Worm (Caenorhabditis elegans) whole organism, mixed stage, embryonic: Measurements from ENCODE around the gene hmit-1.3.

Experiments used
- M03D4.4 ChIP-seq: sonication (generic microtip); optimal IDR thresholded peaks from 2 replicates; lab custom pipeline; 2017; ENCODE audit warnings: mild to moderate bottlenecking, missing genetic modification characterization, missing compliant biosample characterization
- blmp-1 ChIP-seq: fragments of 150-350 bp; optimal IDR thresholded peaks from 2 replicates; lab custom pipeline; 2014; ENCODE audit warnings: missing biosample characterization, missing genetic modification characterization
- ceh-39 ChIP-seq: fragments of 150-350 bp; optimal IDR thresholded peaks from 2 replicates; lab custom pipeline; 2014; ENCODE audit warnings: missing biosample characterization, missing genetic modification characterization
- ceh-43 ChIP-seq: fragments of 200-800 bp; sonication (Bioruptor generic); optimal IDR thresholded peaks from 2 replicates; lab custom pipeline; 2018; ENCODE audit warnings: mild to moderate bottlenecking, missing genetic modification characterization, moderate library complexity, missing compliant biosample characterization
- ceh-83 ChIP-seq: fragments of 200-800 bp; sonication (Bioruptor generic); optimal IDR thresholded peaks from 2 replicates; lab custom pipeline; 2018; ENCODE audit warnings: mild to moderate bottlenecking, missing genetic modification characterization, missing compliant biosample characterization
- ces-1 ChIP-seq: fragments of 150-350 bp; optimal IDR thresholded peaks from 2 replicates; lab custom pipeline; 2014; ENCODE audit warnings: missing biosample characterization, missing genetic modification reagents, missing genetic modification characterization
- cnd-1 ChIP-seq: fragments of 200-800 bp; sonication (Bioruptor generic); optimal IDR thresholded peaks from 2 replicates; lab custom pipeline; 2018; ENCODE audit warnings: mild to moderate bottlenecking, missing genetic modification characterization, missing compliant biosample characterization
- drap-1 ChIP-seq: fragments of 200-800 bp; sonication (Bioruptor generic); optimal IDR thresholded peaks from 3 replicates; lab custom pipeline; 2018; ENCODE audit warnings: mild to moderate bottlenecking, missing genetic modification characterization, missing compliant biosample characterization
- elt-1 ChIP-seq: sonication (generic microtip); optimal IDR thresholded peaks from 2 replicates; lab custom pipeline; 2017; ENCODE audit warnings: missing genetic modification characterization, mild to moderate bottlenecking, missing compliant biosample characterization, antibody characterized with exemption, moderate library complexity, borderline replicate concordance; ENCODE audit not compliant: insufficient read depth
- flh-1 ChIP-seq: fragments of 200-800 bp; sonication (Bioruptor generic); optimal IDR thresholded peaks from 2 replicates; lab custom pipeline; 2018; ENCODE audit warnings: mild to moderate bottlenecking, missing genetic modification characterization, moderate library complexity, missing compliant biosample characterization
- hlh-1 ChIP-seq: fragments of 150-350 bp; optimal IDR thresholded peaks from 2 replicates; lab custom pipeline; 2014; ENCODE audit warnings: missing biosample characterization, missing genetic modification reagents, missing genetic modification characterization
- lin-13 ChIP-seq: fragments of 150-350 bp; optimal IDR thresholded peaks from 2 replicates; lab custom pipeline; 2014; ENCODE audit warnings: missing biosample characterization, missing genetic modification characterization
- lin-32 ChIP-seq: fragments of 200-800 bp; sonication (Bioruptor generic); optimal IDR thresholded peaks from 2 replicates; lab custom pipeline; 2018; ENCODE audit warnings: mild to moderate bottlenecking, missing genetic modification characterization, missing compliant biosample characterization
- lsy-2 ChIP-seq: fragments of 150-350 bp; optimal IDR thresholded peaks from 2 replicates; lab custom pipeline; 2014; ENCODE audit warnings: missing biosample characterization, missing genetic modification characterization
- mab-5 ChIP-seq: fragments of 150-350 bp; optimal IDR thresholded peaks from 2 replicates; lab custom pipeline; 2014; ENCODE audit warnings: missing biosample characterization, missing genetic modification characterization
- mep-1 ChIP-seq: fragments of 150-350 bp; optimal IDR thresholded peaks from 2 replicates; lab custom pipeline; 2017; ENCODE audit warnings: missing biosample characterization, missing genetic modification reagents, missing genetic modification characterization, inconsistent platforms
- mls-2 ChIP-seq: sonication (generic microtip); optimal IDR thresholded peaks from 2 replicates; lab custom pipeline; 2016; ENCODE audit warnings: mild to moderate bottlenecking, missing genetic modification characterization, moderate library complexity, missing compliant biosample characterization
- nhr-12 ChIP-seq: fragments of 150-350 bp; optimal IDR thresholded peaks from 2 replicates; lab custom pipeline; 2014; ENCODE audit warnings: missing biosample characterization, missing genetic modification characterization
- nhr-2 ChIP-seq: fragments of 150-350 bp; optimal IDR thresholded peaks from 2 replicates; lab custom pipeline; 2014; ENCODE audit warnings: missing biosample characterization, missing genetic modification characterization
- nhr-237 ChIP-seq: fragments of 150-350 bp; optimal IDR thresholded peaks from 2 replicates; lab custom pipeline; 2014; ENCODE audit warnings: missing biosample characterization, missing genetic modification characterization
- nhr-28 ChIP-seq: fragments of 150-350 bp; optimal IDR thresholded peaks from 2 replicates; lab custom pipeline; 2014; ENCODE audit warnings: missing biosample characterization, missing genetic modification characterization
- nhr-76 ChIP-seq: sonication (generic microtip); optimal IDR thresholded peaks from 2 replicates; lab custom pipeline; 2017; ENCODE audit warnings: missing biosample characterization, missing genetic modification characterization
- sem-2 ChIP-seq: fragments of 200-800 bp; sonication (Bioruptor generic); optimal IDR thresholded peaks from 2 replicates; lab custom pipeline; 2018; ENCODE audit warnings: mild to moderate bottlenecking, missing genetic modification characterization, missing compliant biosample characterization
- sptf-1 ChIP-seq: sonication (generic microtip); optimal IDR thresholded peaks from 2 replicates; lab custom pipeline; 2017; ENCODE audit warnings: mild to moderate bottlenecking, missing genetic modification characterization, moderate library complexity, missing compliant biosample characterization
- tbx-8 ChIP-seq: fragments of 200-800 bp; sonication (Bioruptor generic); optimal IDR thresholded peaks from 2 replicates; lab custom pipeline; 2018; ENCODE audit warnings: mild to moderate bottlenecking, missing genetic modification characterization, moderate library complexity, missing compliant biosample characterization
- unc-39 ChIP-seq: fragments of 150-350 bp; optimal IDR thresholded peaks from 2 replicates; lab custom pipeline; 2014; ENCODE audit warnings: missing biosample characterization, missing genetic modification characterization
- unc-62 ChIP-seq: fragments of 150-350 bp; optimal IDR thresholded peaks from 2 replicates; lab custom pipeline; 2014; ENCODE audit warnings: missing biosample characterization, missing genetic modification reagents, missing genetic modification characterization
- zip-8 ChIP-seq: fragments of 150-350 bp; optimal IDR thresholded peaks from 2 replicates; lab custom pipeline; 2014; ENCODE audit warnings: missing biosample characterization, missing genetic modification characterization
- ztf-11 ChIP-seq: fragments of 150-350 bp; optimal IDR thresholded peaks from 2 replicates; lab custom pipeline; 2014; ENCODE audit warnings: missing biosample characterization, missing genetic modification characterization

hmit-1.3 gene

DNA sequence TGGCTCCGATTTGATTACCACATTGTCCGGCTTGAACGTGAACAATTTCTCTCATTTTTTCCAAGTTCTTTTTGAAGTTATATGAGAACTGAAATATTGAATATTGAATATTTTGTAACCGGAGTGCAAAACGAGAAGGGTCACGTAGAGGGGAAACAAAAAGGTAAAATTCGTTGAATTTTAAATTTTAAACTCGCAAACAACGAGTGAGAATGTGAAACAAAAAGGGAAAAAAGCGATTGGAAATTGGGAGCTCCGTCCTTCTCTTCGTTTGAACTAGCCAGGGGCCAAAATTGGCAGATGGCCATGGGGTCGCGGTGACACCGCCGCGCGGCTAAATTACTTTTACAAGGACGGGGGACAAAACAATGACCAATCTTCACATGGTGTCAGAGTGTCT is 22.1 kb upstream of the hmit-1.3 start, which contains the start of gene ben-1:
Gene ben-1, minus strand, starts transcription at position 101 of the 400 bp plus-strand sequence.
- no peak for TF ChIP-seq nhr-237
- no peak for TF ChIP-seq ceh-39 (tag; lab: Kevin White, UChicago)
- no peak for TF ChIP-seq ceh-83 (GFP tag; lab: Kevin White, UChicago)
- TF ChIP-seq unc-62 (GFP tag; lab: Kevin White, UChicago), result no peak
- no peak for TF ChIP-seq nhr-12 (tag; lab: Kevin White, UChicago)

DNA sequence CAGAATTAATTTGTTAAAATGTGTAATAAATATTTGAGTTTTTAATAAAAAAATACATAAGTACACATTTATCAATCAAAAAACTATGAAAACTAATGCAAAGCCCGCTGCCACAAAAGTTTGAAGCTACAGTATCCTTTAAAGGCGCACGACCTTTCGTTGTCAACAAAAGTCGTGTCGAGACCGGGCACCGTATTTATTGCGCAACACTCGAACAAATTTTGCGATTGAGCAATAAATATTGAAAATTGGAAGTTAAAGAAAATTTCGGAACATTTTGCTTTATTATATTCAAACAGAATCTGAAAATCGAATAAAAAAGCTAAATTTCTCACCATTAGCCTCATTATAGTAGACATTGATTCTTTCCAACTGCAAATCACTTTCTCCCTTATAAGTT is 21.7 kb upstream of the hmit-1.3 start:
- TF ChIP-seq flh-1 (GFP tag; lab: Kevin White, UChicago), result no peak
- TF ChIP-seq mab-5, result no peak
- peak; percentile 92 for TF ChIP-seq zip-8 (tag; lab: Kevin White, UChicago)

DNA sequence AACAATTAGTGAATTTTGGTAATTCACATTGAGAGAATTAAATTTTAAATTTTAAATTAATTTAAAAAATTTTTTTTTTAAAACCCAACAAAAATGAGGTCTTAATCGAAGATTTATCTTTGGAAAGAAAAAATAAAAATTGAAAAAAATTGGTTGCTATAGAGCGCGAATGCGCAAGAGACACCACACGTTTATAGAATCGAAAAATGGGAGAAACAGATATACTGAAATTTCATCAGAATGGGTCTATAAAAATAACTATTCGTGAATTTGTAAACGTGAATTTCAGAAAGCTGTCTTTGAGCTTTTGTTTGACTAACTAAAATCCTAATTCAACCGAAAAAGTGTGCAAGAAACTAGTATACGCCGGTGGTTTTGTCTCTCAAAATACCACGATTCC is 21.0 kb upstream of the hmit-1.3 start:
- TF ChIP-seq lsy-2 (tag; lab: Kevin White, UChicago) (peak; percentile 64), mls-2 (tag; lab: Kevin White, UChicago) (no peak), sptf-1 (tag; lab: Kevin White, UChicago) (peak; percentile 52), mep-1 (tag; lab: Kevin White, UChicago) (peak; percentile 6), nhr-2 (tag; lab: Kevin White, UChicago) (peak; percentile 10), ceh-39 (tag; lab: Kevin White, UChicago) (peak; percentile 22), sem-2 (no peak), tbx-8 (peak; percentile 56), nhr-237 (peak; percentile 56)

DNA sequence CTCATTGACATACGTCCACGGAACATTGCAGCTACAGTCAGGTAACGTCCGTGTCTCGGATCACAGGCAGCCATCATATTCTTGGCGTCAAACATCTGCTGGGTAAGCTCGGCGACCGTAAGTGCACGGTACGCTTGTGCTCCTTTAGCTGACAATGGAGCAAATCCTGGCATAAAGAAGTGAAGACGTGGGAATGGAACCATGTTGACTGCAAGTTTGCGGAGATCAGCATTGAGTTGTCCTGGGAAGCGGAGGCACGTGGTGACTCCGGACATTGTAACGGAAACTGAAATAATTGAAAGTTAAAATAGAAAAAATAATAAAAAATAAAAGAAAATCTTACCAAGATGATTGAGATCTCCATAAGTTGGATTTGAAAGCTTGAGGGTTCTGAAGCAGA is 20.1 kb upstream of the hmit-1.3 start:
- no peak for TF ChIP-seq tbx-8
- no peak for TF ChIP-seq drap-1 (GFP tag; lab: Kevin White, UChicago)
- TF ChIP-seq sptf-1 (tag; lab: Kevin White, UChicago), result no peak
- TF ChIP-seq nhr-2 (tag; lab: Kevin White, UChicago), result no peak
- TF ChIP-seq unc-39 (tag; lab: Kevin White, UChicago), result no peak
- no peak for TF ChIP-seq ceh-83 (GFP tag; lab: Kevin White, UChicago)
- TF ChIP-seq mls-2 (tag; lab: Kevin White, UChicago), result no peak
- TF ChIP-seq ces-1 (GFP tag; lab: Kevin White, UChicago), result no peak
- TF ChIP-seq lin-32, result no peak
- no peak for TF ChIP-seq mab-5
- TF ChIP-seq elt-1, result no peak

DNA sequence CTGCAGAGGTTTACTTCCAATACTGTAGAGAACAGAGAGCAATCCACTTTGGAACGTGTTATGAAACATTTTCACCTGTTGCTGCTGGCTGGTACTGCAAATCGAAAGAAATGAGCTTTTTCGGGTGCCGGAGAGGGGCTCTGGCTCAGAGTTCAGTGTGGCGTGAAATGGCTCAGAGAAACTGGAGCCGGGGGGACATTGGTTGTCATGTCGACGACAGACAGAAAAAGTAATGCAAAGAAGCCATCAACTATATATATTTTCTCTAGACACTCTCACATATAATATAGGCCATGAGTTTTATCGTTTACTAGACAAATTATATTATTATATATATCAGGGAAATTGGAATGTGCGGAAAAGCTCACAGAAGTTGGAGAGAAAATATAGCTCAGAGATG is 18.0 kb upstream of the hmit-1.3 start, which contains the start of gene cfap-20:
Gene cfap-20, minus strand, starts transcription at position 101 of the 400 bp plus-strand sequence.
- TF ChIP-seq M03D4.4 (tag; lab: Kevin White, UChicago) (no peak), mep-1 (tag; lab: Kevin White, UChicago) (no peak), blmp-1 (tag; lab: Kevin White, UChicago) (no peak), ztf-11 (tag; lab: Kevin White, UChicago) (no peak), drap-1 (GFP tag; lab: Kevin White, UChicago) (no peak), unc-39 (tag; lab: Kevin White, UChicago) (no peak), ceh-43 (no peak), cnd-1 (tag; lab: Kevin White, UChicago) (no peak), mls-2 (tag; lab: Kevin White, UChicago) (no peak), nhr-76 (tag; lab: Kevin White, UChicago) (no peak), sem-2 (no peak), lin-13 (no peak), zip-8 (tag; lab: Kevin White, UChicago) (no peak), lin-32 (no peak)

DNA sequence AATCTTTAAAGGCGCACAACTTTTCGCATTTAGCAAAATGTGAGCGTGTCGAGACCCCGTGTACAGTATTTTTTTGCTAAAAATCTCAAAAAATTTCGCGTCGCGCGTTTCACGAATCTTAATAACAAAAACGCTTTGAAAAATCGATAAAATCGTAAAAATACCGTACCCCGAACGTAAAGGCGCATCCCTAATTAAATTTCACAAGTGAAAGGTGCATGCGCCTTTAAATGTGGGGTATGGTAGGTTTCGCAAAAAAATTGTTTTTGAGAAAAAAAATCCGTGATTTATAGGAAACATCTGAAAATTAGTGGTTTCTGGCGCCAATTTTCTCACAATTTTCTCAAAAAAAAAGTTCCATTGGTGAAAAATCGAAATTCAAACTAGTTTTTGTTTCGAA is 14.8 kb upstream of the hmit-1.3 start:
- TF ChIP-seq mab-5 (no peak), nhr-28 (no peak), hlh-1 (tag; lab: Kevin White, UChicago) (no peak), sptf-1 (tag; lab: Kevin White, UChicago) (no peak), drap-1 (GFP tag; lab: Kevin White, UChicago) (no peak), ces-1 (GFP tag; lab: Kevin White, UChicago) (no peak)
- TF ChIP-seq, all 35 proteins: peak for 0
